ENCODE assay signal across 6 fruit fly cellular contexts in the genomic region with DNA sequence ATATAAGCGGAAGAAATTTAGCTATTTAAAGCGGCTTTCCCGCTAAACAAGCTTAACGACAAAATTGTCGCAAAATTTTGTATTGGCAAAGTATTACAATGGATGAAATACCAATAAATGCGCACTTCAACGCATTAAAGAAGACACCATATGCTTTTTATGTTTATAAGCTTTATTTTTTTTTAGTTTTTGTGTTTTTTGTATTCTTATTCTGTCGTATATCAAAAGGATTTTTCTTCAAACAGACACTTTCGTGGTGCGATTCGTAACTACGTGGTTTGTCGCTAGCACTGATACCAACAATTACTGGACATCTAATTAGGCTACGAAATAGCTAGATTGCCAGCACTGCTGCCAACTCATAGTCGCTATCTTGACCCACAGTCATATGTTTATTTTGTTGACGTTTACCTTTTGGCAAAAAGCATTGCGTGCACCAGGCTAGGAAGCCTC.
TF ChIP-seq lines count a peak whose summit lies in the region.

A gene (plus strand): TSS at position 387 of the 453 bp plus-strand sequence.

- peak; percentile 2 to 19 for TF ChIP-seq CTCF in S2 (optimal IDR thresholded peaks at IDR 0.05; lab: Kevin White, UChicago)
- TF ChIP-seq CTCF in whole organism, embryonic (GFP tag; optimal IDR thresholded peaks at IDR 0.05; lab: Kevin White, UChicago) = no peak

TF ChIP-seq in whole organism, adult, 20 proteins besides CTCF, POLR2A, EP300 and RAD21:
- TF ChIP-seq tj (GFP tag; optimal IDR thresholded peaks at IDR 0.05; lab: Kevin White, UChicago) (peak; percentile 63), cnc (optimal IDR thresholded peaks at IDR 0.05; lab: Kevin White, UChicago) (no peak), ovo (GFP tag; optimal IDR thresholded peaks at IDR 0.05; lab: Kevin White, UChicago) (peak; percentile 3), CG11617 (GFP tag; optimal IDR thresholded peaks at IDR 0.05; lab: Kevin White, UChicago) (no peak), CG14711 (tag; optimal IDR thresholded peaks at IDR 0.05; lab: Kevin White, UChicago) (no peak), CG12768 (GFP tag; optimal IDR thresholded peaks at IDR 0.05; lab: Kevin White, UChicago) (no peak), Mnt (GFP tag; optimal IDR thresholded peaks at IDR 0.05; lab: Kevin White, UChicago) (peak; percentile 18), CG5204 (GFP tag; optimal IDR thresholded peaks at IDR 0.05; lab: Kevin White, UChicago) (no peak), toe (GFP tag; optimal IDR thresholded peaks at IDR 0.05; lab: Kevin White, UChicago) (no peak), cic (GFP tag; optimal IDR thresholded peaks at IDR 0.05; lab: Kevin White, UChicago) (no peak)

TF ChIP-seq in whole organism, embryonic, 481 proteins besides CTCF, POLR2A, EP300 and RAD21 (continues in another document):
- TF ChIP-seq CG6854 (GFP tag; optimal IDR thresholded peaks at IDR 0.05; lab: Kevin White, UChicago) (no peak), fd96Cb (tag; optimal IDR thresholded peaks at IDR 0.05; lab: Kevin White, UChicago) (no peak), Myb (GFP tag; optimal IDR thresholded peaks at IDR 0.05; lab: Kevin White, UChicago) (no peak), klu (GFP tag; IDR thresholded peaks at IDR 0.05; lab: Robert Waterston, UW) (0 out of 2 replicates have a peak, but pooled peaks have one; percentile 7), gt (GFP tag; IDR thresholded peaks at IDR 0.05; lab: Robert Waterston, UW) (no peak), Sry-β (GFP tag; optimal IDR thresholded peaks at IDR 0.05; lab: Kevin White, UChicago) (peak; percentile 96), oc (tag; optimal IDR thresholded peaks at IDR 0.05; lab: Kevin White, UChicago) (no peak), CG32772 (GFP tag; IDR thresholded peaks at IDR 0.05; lab: Robert Waterston, UW) (no peak), Hr39 (optimal IDR thresholded peaks at IDR 0.05; lab: Kevin White, UChicago) (no peak), CG2202 (tag; optimal IDR thresholded peaks at IDR 0.05; lab: Kevin White, UChicago) (no peak), pan (optimal IDR thresholded peaks at IDR 0.05; lab: Kevin White, UChicago) (no peak), pan (GFP tag; optimal IDR thresholded peaks at IDR 0.05 in 1 of 2, IDR thresholded peaks at IDR 0.05 in 1 of 2) (no peak), zf30C (GFP tag; optimal IDR thresholded peaks at IDR 0.05; lab: Kevin White, UChicago) (no peak), CG17359 (tag; optimal IDR thresholded peaks at IDR 0.05; lab: Kevin White, UChicago) (no peak), HmgD (GFP tag; optimal IDR thresholded peaks at IDR 0.05; lab: Kevin White, UChicago) (no peak), CG7372 (GFP tag; IDR thresholded peaks at IDR 0.05; lab: Robert Waterston, UW) (no peak), CG30431 (GFP tag; optimal IDR thresholded peaks at IDR 0.05; lab: Kevin White, UChicago) (no peak), CG17361 (GFP tag; IDR thresholded peaks at IDR 0.05; lab: Robert Waterston, UW) (0 out of 3 replicates have a peak, but pooled peaks have one; percentile 30), CG16863 (GFP tag; optimal IDR thresholded peaks at IDR 0.05; lab: Kevin White, UChicago) (no peak)

TF ChIP-seq in whole organism, prepupa, 60 proteins besides CTCF, POLR2A, EP300 and RAD21 (continues in another document):
- TF ChIP-seq Ets21C (GFP tag; optimal IDR thresholded peaks at IDR 0.05; lab: Kevin White, UChicago) (no peak), dac (GFP tag; optimal IDR thresholded peaks at IDR 0.05; lab: Kevin White, UChicago) (no peak), CG3919 (GFP tag; optimal IDR thresholded peaks at IDR 0.05; lab: Kevin White, UChicago) (no peak), salr (GFP tag; optimal IDR thresholded peaks at IDR 0.05; lab: Kevin White, UChicago) (no peak), CG1621 (tag; optimal IDR thresholded peaks at IDR 0.05; lab: Kevin White, UChicago) (no peak), CG32006 (GFP tag; optimal IDR thresholded peaks at IDR 0.05; lab: Kevin White, UChicago) (no peak), CG10669 (GFP tag; optimal IDR thresholded peaks at IDR 0.05; lab: Kevin White, UChicago) (no peak), CG6808 (GFP tag; optimal IDR thresholded peaks at IDR 0.05; lab: Kevin White, UChicago) (no peak), CG31627 (GFP tag; optimal IDR thresholded peaks at IDR 0.05; lab: Kevin White, UChicago) (peak; percentile 45), spab (GFP tag; optimal IDR thresholded peaks at IDR 0.05; lab: Kevin White, UChicago) (no peak), eg (GFP tag; IDR thresholded peaks at IDR 0.05; lab: Robert Waterston, UW) (no peak), CG6163 (GFP tag; IDR thresholded peaks at IDR 0.05; lab: Robert Waterston, UW) (no peak), Eip93F (GFP tag; optimal IDR thresholded peaks at IDR 0.05; lab: Kevin White, UChicago) (no peak), achi (GFP tag; optimal IDR thresholded peaks at IDR 0.05; lab: Kevin White, UChicago) (no peak), CG10631 (GFP tag; optimal IDR thresholded peaks at IDR 0.05; lab: Kevin White, UChicago) (no peak), Sox102F (GFP tag; optimal IDR thresholded peaks at IDR 0.05; lab: Kevin White, UChicago) (no peak), OdsH (GFP tag; optimal IDR thresholded peaks at IDR 0.05; lab: Kevin White, UChicago) (no peak), CG8119 (GFP tag; IDR thresholded peaks at IDR 0.05; lab: Robert Waterston, UW) (no peak), fd85E (GFP tag; optimal IDR thresholded peaks at IDR 0.05; lab: Kevin White, UChicago) (no peak), CG16779 (tag; optimal IDR thresholded peaks at IDR 0.05; lab: Kevin White, UChicago) (no peak), ss (GFP tag; optimal IDR thresholded peaks at IDR 0.05; lab: Kevin White, UChicago) (no peak)

TF ChIP-seq in whole organism, pupa, 21 proteins besides CTCF, POLR2A, EP300 and RAD21:
- no peak for TF ChIP-seq CG34367 (tag; optimal IDR thresholded peaks at IDR 0.05; lab: Kevin White, UChicago)
- TF ChIP-seq gl (tag; optimal IDR thresholded peaks at IDR 0.05; lab: Kevin White, UChicago) = no peak
- peak; percentile 37; the same call in 1 of the 2 replicates for TF ChIP-seq CG32121 (GFP tag; IDR thresholded peaks at IDR 0.05; lab: Robert Waterston, UW)
- no peak for TF ChIP-seq Pif1B (GFP tag; optimal IDR thresholded peaks at IDR 0.05; lab: Kevin White, UChicago)
- no peak for TF ChIP-seq CG9948 (tag; optimal IDR thresholded peaks at IDR 0.05; lab: Kevin White, UChicago)
- peak; percentile 51 for TF ChIP-seq EcR (GFP tag; optimal IDR thresholded peaks at IDR 0.05; lab: Kevin White, UChicago)
- peak; percentile 12 for TF ChIP-seq Snoo (tag; optimal IDR thresholded peaks at IDR 0.05; lab: Kevin White, UChicago)
- TF ChIP-seq CG4496 (GFP tag; IDR thresholded peaks at IDR 0.05; lab: Robert Waterston, UW) = no peak
- peak; percentile 8 for TF ChIP-seq CG17806 (tag; optimal IDR thresholded peaks at IDR 0.05; lab: Kevin White, UChicago)

TF ChIP-seq in whole organism, wandering third instar larva, 38 proteins besides CTCF, POLR2A, EP300 and RAD21:
- TF ChIP-seq brk (GFP tag; optimal IDR thresholded peaks at IDR 0.05; lab: Kevin White, UChicago) (no peak), dmrt93B (GFP tag; optimal IDR thresholded peaks at IDR 0.05; lab: Kevin White, UChicago) (no peak), Myc (optimal IDR thresholded peaks at IDR 0.05; lab: Kevin White, UChicago) (peak; percentile 96), sv (GFP tag; optimal IDR thresholded peaks at IDR 0.05; lab: Kevin White, UChicago) (peak; percentile 20), woc (GFP tag; optimal IDR thresholded peaks at IDR 0.05; lab: Kevin White, UChicago) (peak; percentile 85)
TF ChIP-seq in whole organism, wandering third instar larva: peak in this region for 3.
